Worm (Caenorhabditis elegans) whole organism, dauer: Measurements from ENCODE around the gene paqr-3.
"Not testable (repeated sequence)": the region's sequence is repeated elsewhere in the genome, so short reads cannot be mapped to it uniquely, and the experiment has no call there.

Source experiments
- unc-62 ChIP-seq: sonication (generic microtip); optimal IDR thresholded peaks from 2 replicates; lab custom pipeline; 2017; ENCODE audit warnings: missing biosample characterization, missing genetic modification reagents, missing genetic modification characterization

paqr-3 gene

DNA sequence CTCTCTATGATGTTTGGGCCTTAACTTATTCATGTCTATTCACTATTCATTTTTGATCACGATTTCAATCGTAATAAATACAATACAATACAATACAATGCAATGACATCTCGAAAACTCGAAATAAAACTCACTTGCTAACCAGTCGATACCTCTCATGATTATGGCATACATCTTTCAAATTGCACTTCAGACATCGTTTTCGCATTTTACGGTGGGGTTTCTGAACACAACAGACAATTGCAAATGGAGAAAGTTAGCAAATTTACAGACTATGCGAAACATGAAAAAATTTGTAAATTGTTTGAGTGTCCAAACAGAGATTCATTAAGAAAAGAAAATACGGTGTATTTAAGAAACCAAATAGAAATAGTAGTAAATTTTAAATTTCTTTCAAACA, at the start of gene paqr-3:
Gene paqr-3, minus strand, starts transcription at position 210 of the 400 bp plus-strand sequence.
- no peak for TF ChIP-seq unc-62 (GFP tag; lab: Kevin White, UChicago)

DNA sequence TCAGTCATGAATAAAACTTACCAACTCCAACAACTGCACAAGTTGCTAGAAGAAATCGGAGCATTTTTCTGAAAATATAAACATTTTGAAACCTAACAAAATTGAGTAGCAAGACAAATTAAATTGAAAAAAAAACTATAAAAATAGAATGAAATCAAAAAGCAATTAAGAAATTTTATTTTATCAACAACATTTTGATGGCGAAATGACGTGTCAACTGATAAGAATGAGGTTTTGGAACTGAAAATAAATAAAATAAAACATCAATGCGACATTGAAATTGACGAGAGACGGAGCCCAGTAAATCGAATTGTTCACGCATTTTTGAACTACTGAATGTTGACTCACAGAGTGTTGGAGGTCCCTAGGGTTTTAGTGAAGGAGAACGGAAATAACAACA, 47.4 kb upstream of the paqr-3 start, which contains the start of gene F55B11.4:
Gene F55B11.4, minus strand, starts transcription at position 68 of the 400 bp plus-strand sequence.
- no peak for TF ChIP-seq unc-62 (GFP tag; lab: Kevin White, UChicago)

DNA sequence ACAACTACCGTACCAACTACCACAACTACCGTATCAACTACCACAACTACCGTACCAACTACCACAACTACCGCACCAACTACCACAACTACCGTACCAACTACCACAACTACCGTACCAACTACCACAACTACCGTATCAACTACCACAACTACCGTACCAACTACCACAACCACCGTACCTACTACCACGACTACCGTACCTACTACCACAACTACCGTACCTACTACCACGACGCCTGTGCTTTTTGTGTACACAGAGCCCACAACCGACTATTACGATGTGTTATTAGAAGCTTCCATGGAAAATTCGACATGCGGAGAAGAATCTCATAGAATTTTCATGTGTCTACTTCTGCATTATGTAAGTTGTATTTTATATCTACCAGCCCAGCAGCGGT, 43.9 kb upstream of the paqr-3 start, which contains the start of gene F55B11.5:
Gene F55B11.5, plus strand, starts transcription at position 301 of the 400 bp plus-strand sequence.
- not testable (repeated sequence) for TF ChIP-seq unc-62 (GFP tag; lab: Kevin White, UChicago)

ce11 chrIV:14424396-14424795, 40.9 kb upstream of the paqr-3 start, which contains the start of gene F55B11.3:
Gene F55B11.3 (plus strand): TSS chrIV:14424696.
- TF ChIP-seq unc-62 (GFP tag; lab: Kevin White, UChicago), result no peak

- no peak for TF ChIP-seq unc-62 (GFP tag; lab: Kevin White, UChicago)
These were observed 39.7 kb upstream of the paqr-3 start, which contains the start of gene F55B11.2 for ce11 chrIV:14423194-14423593. Gene F55B11.2 (minus strand): TSS chrIV:14423294.

ce11 chrIV:14421938-14422337, 38.5 kb upstream of the paqr-3 start, which contains the start of gene F55B11.7:
Gene F55B11.7 (minus strand): TSS chrIV:14422038.
- no peak for TF ChIP-seq unc-62 (GFP tag; lab: Kevin White, UChicago)

DNA sequence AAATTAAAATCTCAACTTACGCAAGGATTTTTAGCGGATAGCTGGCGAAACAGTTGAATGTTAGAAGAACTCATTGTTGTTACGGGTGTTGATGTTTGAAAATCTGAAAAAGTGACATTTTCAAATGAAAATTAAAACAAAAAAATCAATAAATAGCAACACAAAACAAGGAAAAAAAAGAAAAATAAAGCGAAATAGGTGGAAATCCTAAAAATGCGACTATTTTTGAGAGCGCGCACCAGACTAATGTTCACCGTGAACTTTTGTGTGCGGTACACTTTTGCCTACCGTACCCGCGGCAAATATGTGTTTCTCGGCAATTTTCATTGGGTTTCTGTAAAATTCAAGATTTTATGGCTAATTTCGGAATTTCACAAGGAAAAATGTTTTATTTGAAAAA, 33.6 kb upstream of the paqr-3 start, which contains the start of gene F55B11.6:
Gene F55B11.6, minus strand, starts transcription at position 101 of the 400 bp plus-strand sequence.
- TF ChIP-seq unc-62 (GFP tag; lab: Kevin White, UChicago), result no peak

ce11 chrIV:14414200-14414599, 30.7 kb upstream of the paqr-3 start:
- no peak for TF ChIP-seq unc-62 (GFP tag; lab: Kevin White, UChicago)

ce11 chrIV:14413386-14413785, 29.9 kb upstream of the paqr-3 start:
- TF ChIP-seq unc-62 (GFP tag; lab: Kevin White, UChicago), result no peak

- TF ChIP-seq unc-62 (GFP tag; lab: Kevin White, UChicago), result no peak
These were observed 29.2 kb upstream of the paqr-3 start, which contains the start of gene xdh-1 for ce11 chrIV:14412655-14413054. Gene xdh-1 (minus strand): TSS chrIV:14412894.

ce11 chrIV:14408569-14408968, 25.1 kb upstream of the paqr-3 start:
- TF ChIP-seq unc-62 (GFP tag; lab: Kevin White, UChicago), result no peak

DNA sequence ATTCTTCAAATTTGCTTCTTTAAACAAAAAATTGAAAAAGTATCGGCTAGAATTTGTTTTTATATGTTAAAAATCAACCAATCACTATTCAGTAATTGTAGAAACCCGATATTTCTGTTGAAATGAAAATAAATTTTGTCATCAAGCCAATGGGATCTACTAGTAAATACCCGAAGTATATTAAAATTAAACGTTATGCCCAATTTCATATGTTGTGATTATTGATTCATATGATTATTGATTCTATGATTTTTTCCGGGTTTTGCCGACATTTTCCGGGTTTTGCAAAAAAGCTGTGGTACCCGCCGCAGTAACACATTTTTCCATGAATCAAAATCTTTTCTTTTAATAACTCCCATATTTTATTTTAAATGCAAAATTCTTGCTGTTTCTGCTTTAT, 12.0 kb upstream of the paqr-3 start:
- TF ChIP-seq unc-62 (GFP tag; lab: Kevin White, UChicago), result no peak

- TF ChIP-seq unc-62 (GFP tag; lab: Kevin White, UChicago), result no peak
These were observed 11.3 kb upstream of the paqr-3 start for ce11 chrIV:14394812-14395211.

- TF ChIP-seq unc-62 (GFP tag; lab: Kevin White, UChicago), result no peak
These were observed 10.4 kb upstream of the paqr-3 start, which contains the start of gene clc-8 for ce11 chrIV:14393838-14394237. Gene clc-8 (plus strand): TSS chrIV:14394138.

- TF ChIP-seq unc-62 (GFP tag; lab: Kevin White, UChicago), result no peak
These were observed 8.3 kb upstream of the paqr-3 start for ce11 chrIV:14391746-14392145.

- TF ChIP-seq unc-62 (GFP tag; lab: Kevin White, UChicago), result no peak
These were observed 7.8 kb upstream of the paqr-3 start for ce11 chrIV:14391268-14391667.

DNA sequence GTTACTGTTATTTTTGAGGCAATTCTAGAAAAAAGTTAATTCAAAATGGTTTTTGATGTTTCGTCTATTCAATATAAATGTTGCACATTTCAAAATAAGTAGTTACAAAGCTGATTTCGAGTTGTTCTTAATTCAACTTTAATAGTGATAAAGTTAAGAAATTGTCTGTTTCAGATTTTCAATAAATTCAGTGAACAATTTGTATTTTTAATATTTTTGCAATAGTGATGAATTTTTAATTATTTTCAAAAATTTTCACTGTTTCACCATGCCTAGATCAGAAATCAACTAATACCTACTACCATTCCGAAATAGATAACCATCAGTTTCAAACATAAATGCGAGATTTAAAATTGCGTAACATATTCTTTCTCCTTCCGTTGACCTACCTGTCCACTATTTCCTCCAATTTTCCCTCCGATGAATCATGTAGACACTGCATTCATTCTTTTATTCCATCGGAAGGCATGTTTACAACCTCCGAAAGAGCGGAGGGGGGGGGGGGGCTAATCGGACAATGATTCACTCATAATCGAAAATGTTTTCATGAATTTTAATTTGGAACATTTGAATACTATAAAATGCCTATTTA, 6.6 kb upstream of the paqr-3 start:
- no peak for TF ChIP-seq unc-62 (GFP tag; lab: Kevin White, UChicago)
